Fruit fly (Drosophila melanogaster) whole organism, embryonic: ENCODE measurements around the gene Hip14.

Experiments
- B-H1 ChIP-seq: fragments of 200-800 bp; sonication (Bioruptor generic); IDR thresholded peaks from 3 replicates; pipeline ENCODE4 v1.3.6; 2022; ENCODE audit warnings: missing biosample characterization, missing genetic modification characterization
- CG10543 ChIP-seq: fragments of 200-800 bp; sonication (Bioruptor generic); optimal IDR thresholded peaks from 3 replicates; lab custom pipeline; 2017; ENCODE audit warnings: missing biosample characterization, mild to moderate bottlenecking, missing genetic modification characterization, moderate library complexity
- CG12071 ChIP-seq: fragments of 200-800 bp; sonication (Bioruptor generic); optimal IDR thresholded peaks from 3 replicates; lab custom pipeline; 2018; ENCODE audit warnings: missing biosample characterization, mild to moderate bottlenecking, missing genetic modification characterization
- CG12659 ChIP-seq: fragments of 200-800 bp; sonication (Bioruptor generic); optimal IDR thresholded peaks from 3 replicates; lab custom pipeline; 2017; ENCODE audit warnings: mild to moderate bottlenecking, missing biosample characterization, missing genetic modification reagents, missing genetic modification characterization
- CG12942 ChIP-seq: fragments of 200-800 bp; sonication (Bioruptor generic); optimal IDR thresholded peaks from 3 replicates; lab custom pipeline; 2016; ENCODE audit warnings: missing biosample characterization, missing genetic modification characterization
- CG13296 ChIP-seq: fragments of 200-800 bp; sonication (Bioruptor generic); optimal IDR thresholded peaks from 3 replicates; lab custom pipeline; 2018; ENCODE audit warnings: missing biosample characterization, mild to moderate bottlenecking, missing genetic modification characterization
- CG14710 ChIP-seq: fragments of 200-800 bp; sonication (Bioruptor generic); optimal IDR thresholded peaks from 3 replicates; lab custom pipeline; 2019; ENCODE audit warnings: missing biosample characterization, mild to moderate bottlenecking, missing genetic modification characterization, moderate library complexity
- CG17912 ChIP-seq: fragments of 200-800 bp; sonication (Bioruptor generic); optimal IDR thresholded peaks from 2 replicates; lab custom pipeline; 2018; ENCODE audit warnings: missing biosample characterization, mild to moderate bottlenecking, missing genetic modification characterization
- CG2116 ChIP-seq: fragments of 200-800 bp; sonication (Bioruptor generic); optimal IDR thresholded peaks from 3 replicates; lab custom pipeline; 2018; ENCODE audit warnings: missing biosample characterization, mild to moderate bottlenecking, missing genetic modification characterization
- CG2199 ChIP-seq: fragments of 200-800 bp; sonication (Bioruptor generic); IDR thresholded peaks from 3 replicates; pipeline ENCODE4 v1.3.6; 2022; ENCODE audit warnings: missing biosample characterization, missing genetic modification characterization
- CG2889 ChIP-seq: fragments of 200-800 bp; sonication (Bioruptor generic); IDR thresholded peaks from 3 replicates; pipeline ENCODE4 v1.3.6; 2022; ENCODE audit warnings: missing biosample characterization, missing genetic modification characterization
- CG3163 ChIP-seq: fragments of 200-800 bp; sonication (Bioruptor generic); optimal IDR thresholded peaks from 3 replicates; lab custom pipeline; 2016; ENCODE audit warnings: missing biosample characterization, missing genetic modification characterization
- CG33213 ChIP-seq: fragments of 200-800 bp; sonication (Bioruptor generic); optimal IDR thresholded peaks from 3 replicates; lab custom pipeline; 2016; ENCODE audit warnings: missing biosample characterization, missing genetic modification characterization
- CG33557 ChIP-seq: fragments of 200-800 bp; sonication (Bioruptor generic); optimal IDR thresholded peaks from 2 replicates; lab custom pipeline; 2019; ENCODE audit warnings: missing biosample characterization, mild to moderate bottlenecking, missing genetic modification characterization, moderate library complexity
- CG4707 ChIP-seq: fragments of 200-800 bp; sonication (Bioruptor generic); optimal IDR thresholded peaks from 2 replicates; lab custom pipeline; 2018; ENCODE audit warnings: missing biosample characterization, mild to moderate bottlenecking, missing genetic modification characterization, moderate library complexity
- CG6175 ChIP-seq: fragments of 200-800 bp; sonication (Bioruptor generic); IDR thresholded peaks from 3 replicates; pipeline ENCODE4 v1.3.6; 2022; ENCODE audit warnings: missing biosample characterization, missing genetic modification characterization
- CG6689 ChIP-seq: fragments of 200-800 bp; sonication (Bioruptor generic); IDR thresholded peaks from 2 replicates; pipeline ENCODE4 v1.3.6; 2022; ENCODE audit warnings: missing biosample characterization, missing genetic modification characterization
- CG7987 ChIP-seq: fragments of 200-800 bp; sonication (Bioruptor generic); optimal IDR thresholded peaks from 2 replicates; lab custom pipeline; 2018; ENCODE audit warnings: missing biosample characterization, mild to moderate bottlenecking, missing genetic modification characterization, moderate library complexity
- CG9437 ChIP-seq: fragments of 200-800 bp; sonication (Bioruptor generic); optimal IDR thresholded peaks from 2 replicates; lab custom pipeline; 2018; ENCODE audit warnings: missing biosample characterization, mild to moderate bottlenecking, missing genetic modification characterization
- Deaf1 ChIP-seq: fragments of 200-800 bp; optimal IDR thresholded peaks from 3 replicates; lab custom pipeline; 2019; ENCODE audit warnings: missing biosample characterization, mild to moderate bottlenecking, missing genetic modification characterization, moderate library complexity
- E2f1 ChIP-seq: fragments of 200-800 bp; sonication (Bioruptor generic); IDR thresholded peaks from 2 replicates; pipeline ENCODE4 v1.3.6; 2022; ENCODE audit warnings: missing biosample characterization, missing genetic modification characterization
- Eip74EF ChIP-seq, 2 experiments: fragments of 200-800 bp in 1 of 2; fragments of >200 bp in 1 of 2; sonication (Bioruptor generic) in 1 of 2; optimal IDR thresholded peaks; 2 replicates each; lab custom pipeline; 2017 to 2019; ENCODE audit warnings: missing biosample characterization in 2 of 2, missing genetic modification characterization in 2 of 2, mild to moderate bottlenecking in 1 of 2, moderate library complexity in 1 of 2
- HHEX ChIP-seq: fragments of 200-800 bp; sonication (Bioruptor generic); optimal IDR thresholded peaks from 3 replicates; lab custom pipeline; 2017; ENCODE audit warnings: missing biosample characterization, mild to moderate bottlenecking, missing genetic modification characterization, missing genetic modification reagents
- HLHmδ ChIP-seq: fragments of 200-800 bp; sonication (Bioruptor generic); optimal IDR thresholded peaks from 2 replicates; lab custom pipeline; 2018; ENCODE audit warnings: missing biosample characterization, mild to moderate bottlenecking, missing genetic modification characterization, moderate library complexity
- Hmr ChIP-seq: fragments of 200-800 bp; sonication (Bioruptor generic); optimal IDR thresholded peaks from 3 replicates; lab custom pipeline; 2017; ENCODE audit warnings: mild to moderate bottlenecking, missing biosample characterization, missing genetic modification reagents, missing genetic modification characterization
- Hmx ChIP-seq: fragments of 200-800 bp; sonication (Bioruptor generic); optimal IDR thresholded peaks from 2 replicates; lab custom pipeline; 2016; ENCODE audit warnings: missing biosample characterization, missing genetic modification characterization
- Nf-YB ChIP-seq: fragments of 200-800 bp; sonication (Bioruptor generic); optimal IDR thresholded peaks from 3 replicates; lab custom pipeline; 2019; ENCODE audit warnings: missing biosample characterization, mild to moderate bottlenecking, missing genetic modification characterization, moderate library complexity
- Stat92E ChIP-seq, 3 experiments: fragments of >200 bp in 2 of 3; fragments of 200-800 bp in 1 of 3; sonication (Bioruptor generic) in 1 of 3; optimal IDR thresholded peaks; 2 replicates each; lab custom pipeline; 2017 to 2019; ENCODE audit warnings: missing biosample characterization in 3 of 3, missing genetic modification characterization in 3 of 3, mild to moderate bottlenecking in 1 of 3, moderate library complexity in 1 of 3
- YL-1 ChIP-seq: fragments of 200-800 bp; sonication (Bioruptor generic); optimal IDR thresholded peaks from 3 replicates; lab custom pipeline; 2017; ENCODE audit warnings: missing biosample characterization, mild to moderate bottlenecking, missing genetic modification characterization
- ato ChIP-seq: fragments of 200-800 bp; sonication (Bioruptor generic); IDR thresholded peaks from 2 replicates; pipeline ENCODE4 v1.3.6; 2022; ENCODE audit warnings: missing biosample characterization, missing genetic modification characterization; ENCODE audit not compliant: partially characterized antibody
- bab2 ChIP-seq: fragments of 200-800 bp; sonication (Bioruptor generic); optimal IDR thresholded peaks from 2 replicates; lab custom pipeline; 2016; ENCODE audit warnings: missing biosample characterization, missing genetic modification characterization
- cg ChIP-seq: fragments of 200-800 bp; sonication (Bioruptor generic); optimal IDR thresholded peaks from 3 replicates; lab custom pipeline; 2019; ENCODE audit warnings: missing biosample characterization, mild to moderate bottlenecking, missing genetic modification characterization, moderate library complexity
- gfzf ChIP-seq: fragments of 200-800 bp; sonication (Bioruptor generic); optimal IDR thresholded peaks from 2 replicates; lab custom pipeline; 2016; ENCODE audit warnings: missing biosample characterization, mild to moderate bottlenecking, missing genetic modification characterization, moderate library complexity
- hkb ChIP-seq, 2 experiments: fragments of 200-800 bp in 1 of 2; fragments of >200 bp in 1 of 2; sonication (Bioruptor generic) in 1 of 2; IDR thresholded peaks in 1 of 2; optimal IDR thresholded peaks in 1 of 2; 2 replicates each; pipeline versions ENCODE4 v1.3.6 to Lab custom; 2017 to 2022; ENCODE audit warnings: missing biosample characterization in 1 of 2, missing genetic modification characterization in 1 of 2
- nmo ChIP-seq: fragments of 200-800 bp; sonication (Bioruptor generic); optimal IDR thresholded peaks from 2 replicates; lab custom pipeline; 2018; ENCODE audit warnings: missing biosample characterization, mild to moderate bottlenecking, missing genetic modification characterization, moderate library complexity
- oc ChIP-seq: fragments of 200-800 bp; sonication (Bioruptor generic); optimal IDR thresholded peaks from 2 replicates; lab custom pipeline; 2018; ENCODE audit warnings: missing biosample characterization, mild to moderate bottlenecking, missing genetic modification characterization, moderate library complexity
- org-1 ChIP-seq: fragments of 200-800 bp; sonication (Bioruptor generic); optimal IDR thresholded peaks from 2 replicates; lab custom pipeline; 2017; ENCODE audit warnings: missing biosample characterization, missing genetic modification characterization
- p53 ChIP-seq: fragments of 200-800 bp; sonication (Bioruptor generic); optimal IDR thresholded peaks from 2 replicates; lab custom pipeline; 2016; ENCODE audit warnings: missing biosample characterization, missing genetic modification characterization
- pho ChIP-seq: fragments of 200-800 bp; sonication (Bioruptor generic); optimal IDR thresholded peaks from 2 replicates; lab custom pipeline; 2016; ENCODE audit warnings: missing biosample characterization, missing genetic modification characterization
- psq ChIP-seq: fragments of 200-800 bp; sonication (Bioruptor generic); optimal IDR thresholded peaks from 2 replicates; lab custom pipeline; 2017; ENCODE audit warnings: missing biosample characterization, missing genetic modification characterization
- pzg ChIP-seq: fragments of 200-800 bp; sonication (Bioruptor generic); optimal IDR thresholded peaks from 3 replicates; lab custom pipeline; 2018; ENCODE audit warnings: missing biosample characterization, mild to moderate bottlenecking, missing genetic modification characterization, moderate library complexity
- rib ChIP-seq: fragments of 200-800 bp; sonication (Bioruptor generic); IDR thresholded peaks from 2 replicates; pipeline ENCODE4 v1.3.6; 2022; ENCODE audit warnings: missing biosample characterization, missing genetic modification characterization
- sc ChIP-seq, 3 experiments: fragments of >200 bp in 2 of 3; fragments of 200-800 bp in 1 of 3; sonication (Bioruptor generic) in 1 of 3; optimal IDR thresholded peaks; 2 replicates in 2 of 3; 3 replicates in 1 of 3; lab custom pipeline; 2017; ENCODE audit warnings: mild to moderate bottlenecking in 1 of 3, missing biosample characterization in 1 of 3, missing genetic modification characterization in 1 of 3, missing genetic modification reagents in 1 of 3
- sna ChIP-seq: fragments of 200-800 bp; sonication (Bioruptor generic); IDR thresholded peaks from 2 replicates; pipeline ENCODE4 v1.3.6; 2022; ENCODE audit warnings: missing biosample characterization, missing genetic modification characterization; ENCODE audit not compliant: partially characterized antibody
- tap ChIP-seq: fragments of 200-800 bp; optimal IDR thresholded peaks from 3 replicates; lab custom pipeline; 2019; ENCODE audit warnings: missing biosample characterization, mild to moderate bottlenecking, missing genetic modification characterization, moderate library complexity
- tgo ChIP-seq: fragments of 200-800 bp; sonication (Bioruptor generic); IDR thresholded peaks from 3 replicates; pipeline ENCODE4 v1.3.6; 2022; ENCODE audit warnings: missing biosample characterization, missing genetic modification characterization
- trem ChIP-seq: fragments of 200-800 bp; optimal IDR thresholded peaks from 3 replicates; lab custom pipeline; 2019; ENCODE audit warnings: missing biosample characterization, mild to moderate bottlenecking, missing genetic modification characterization, moderate library complexity
- tx ChIP-seq: fragments of 200-800 bp; sonication (Bioruptor generic); optimal IDR thresholded peaks from 2 replicates; lab custom pipeline; 2016; ENCODE audit warnings: missing biosample characterization, missing genetic modification characterization

Gene Hip14

dm6 chr3L:16023020-16023648 lies 35.1 kb downstream of the Hip14 start, which contains the start of gene Notum (continued):
- TF ChIP-seq sc (optimal IDR thresholded peaks at IDR 0.05; lab: Kevin White, UChicago) (no peak), sc (GFP tag; optimal IDR thresholded peaks at IDR 0.05; lab: Kevin White, UChicago) (no peak), tgo (GFP tag; lab: Robert Waterston, UW) (no peak), CG9437 (no peak), pzg (no peak), tap (tag; lab: Kevin White, UChicago) (no peak), HLHmδ (GFP tag; lab: Kevin White, UChicago) (peak; percentile 47), B-H1 (no peak), Nf-YB (GFP tag; lab: Kevin White, UChicago) (no peak), E2f1 (no peak), CG6175 (GFP tag; lab: Robert Waterston, UW) (no peak), bab2 (GFP tag; lab: Kevin White, UChicago) (no peak), Stat92E (GFP tag; optimal IDR thresholded peaks at IDR 0.05; lab: Kevin White, UChicago) (peak in 1 of 3 experiments; percentile 63), CG2889 (GFP tag; lab: Robert Waterston, UW) (no peak), org-1 (GFP tag; lab: Kevin White, UChicago) (no peak), HHEX (GFP tag; lab: Kevin White, UChicago) (no peak), Deaf1 (tag; lab: Kevin White, UChicago) (peak; percentile 48), CG12071 (GFP tag; lab: Kevin White, UChicago) (no peak), Hmr (GFP tag; lab: Kevin White, UChicago) (no peak), CG6689 (no peak), YL-1 (GFP tag; lab: Kevin White, UChicago) (no peak), oc (peak; percentile 34), Eip74EF (GFP tag; optimal IDR thresholded peaks at IDR 0.05; lab: Kevin White, UChicago) (no peak), CG14710 (no peak), tx (no peak), nmo (GFP tag; lab: Kevin White, UChicago) (no peak), sna (GFP tag; lab: Robert Waterston, UW) (no peak), trem (no peak), gfzf (no peak), psq (no peak), rib (GFP tag; lab: Robert Waterston, UW) (peak; percentile 41; the same call in 1 of the 2 replicates), CG33213 (GFP tag; lab: Kevin White, UChicago) (no peak), CG12942 (GFP tag; lab: Kevin White, UChicago) (no peak), CG33557 (GFP tag; lab: Kevin White, UChicago) (no peak), CG4707 (GFP tag; lab: Kevin White, UChicago) (no peak), CG12659 (GFP tag; lab: Kevin White, UChicago) (no peak), CG17912 (GFP tag; lab: Kevin White, UChicago) (no peak), CG10543 (GFP tag; lab: Kevin White, UChicago) (no peak), cg (GFP tag; lab: Kevin White, UChicago) (peak; percentile 33), CG2116 (GFP tag; lab: Kevin White, UChicago) (no peak), CG2199 (peak; percentile 88; the same call in 2 of the 3 replicates), pho (GFP tag; lab: Kevin White, UChicago) (no peak), Hmx (no peak), p53 (GFP tag; lab: Kevin White, UChicago) (no peak), CG7987 (GFP tag; lab: Kevin White, UChicago) (no peak), CG13296 (GFP tag; lab: Kevin White, UChicago) (no peak), CG3163 (no peak), ato (GFP tag; lab: Robert Waterston, UW) (peak; percentile 28; the same call in 1 of the 2 replicates), hkb (optimal IDR thresholded peaks at IDR 0.05; lab: Kevin White, UChicago) (no peak), hkb (GFP tag; IDR thresholded peaks at IDR 0.05; lab: Robert Waterston, UW) (no peak)
